Worm (Caenorhabditis elegans): ENCODE results near the gene E02C12.8.

Gene E02C12.8

ce11 chrV:9352947-9353346, 20.5 kb downstream of the E02C12.8 start, which contains the start of gene srx-46:
TSS of gene srx-46 (plus strand) at chrV:9353247.
- TF ChIP-seq let-607 (tag; optimal IDR thresholded peaks at IDR 0.05) (no peak), nhr-90 (tag; optimal IDR thresholded peaks at IDR 0.05) (no peak)

- TF ChIP-seq tlf-1 (GFP tag; optimal IDR thresholded peaks at IDR 0.05) (no peak), Y95B8A.8 (GFP tag; IDR thresholded peaks at IDR 0.05) (no peak), fkh-3 (tag; optimal IDR thresholded peaks at IDR 0.05) (no peak), sdz-38 (tag; optimal IDR thresholded peaks at IDR 0.05) (no peak), T07F8.4 (tag; optimal IDR thresholded peaks at IDR 0.05) (no peak), nhr-120 (GFP tag; IDR thresholded peaks at IDR 0.05) (no peak), F23B12.7 (tag; optimal IDR thresholded peaks at IDR 0.05; ENCODE audit: insufficient read depth) (no peak), ets-4 (GFP tag; optimal IDR thresholded peaks at IDR 0.05) (no peak), hlh-12 (tag; optimal IDR thresholded peaks at IDR 0.05) (no peak), ceh-100 (GFP tag; IDR thresholded peaks at IDR 0.05) (no peak), let-607 (tag; optimal IDR thresholded peaks at IDR 0.05) (no peak), pbrm-1 (GFP tag; IDR thresholded peaks at IDR 0.05) (no peak), sptf-2 (GFP tag; optimal IDR thresholded peaks at IDR 0.05) (no peak), pha-4 (tag; optimal IDR thresholded peaks at IDR 0.05) (no peak), tbp1 (GFP tag; optimal IDR thresholded peaks at IDR 0.05) (no peak)
These were observed 23.7 kb downstream of the E02C12.8 start, which contains the start of gene srx-47 for ce11 chrV:9349687-9350086. TSS of gene srx-47 (plus strand) at chrV:9349987.

ce11 chrV:9346804-9347203, 26.6 kb downstream of the E02C12.8 start, which contains the start of the genes K07B1.7 and try-5:
TSS of gene K07B1.7 (minus strand) at chrV:9346962.
TSS of gene try-5 (plus strand) at chrV:9347044.
- TF ChIP-seq atf-7 (tag; optimal IDR thresholded peaks at IDR 0.05) (no peak), nhr-179 (tag; optimal IDR thresholded peaks at IDR 0.05) (no peak), efl-1 (GFP tag; optimal IDR thresholded peaks at IDR 0.05) (peak; percentile 68), him-1 (tag; optimal IDR thresholded peaks at IDR 0.05) (peak; percentile 36), dpl-1 (GFP tag; optimal IDR thresholded peaks at IDR 0.05) (peak; percentile 26), attf-3 (GFP tag; conservative IDR thresholded peaks at IDR 0.05) (peak; percentile 93), lin-54 (GFP tag; optimal IDR thresholded peaks at IDR 0.05) (peak; percentile 87), lin-35 (GFP tag; optimal IDR thresholded peaks at IDR 0.05) (peak in 1 of 3 experiments; percentile 85), lsl-1 (GFP tag; optimal IDR thresholded peaks at IDR 0.05) (no peak)

- peak; percentile 4 for TF ChIP-seq akir-1 (GFP tag; optimal IDR thresholded peaks at IDR 0.05)
- TF ChIP-seq ceh-79 (tag; optimal IDR thresholded peaks at IDR 0.05) = peak; percentile 53
- peak; percentile 91 for TF ChIP-seq ztf-6 (GFP tag; IDR thresholded peaks at IDR 0.05)
- TF ChIP-seq mel-28 (tag; optimal IDR thresholded peaks at IDR 0.05; ENCODE audit: borderline replicate concordance) = peak; percentile 78
- peak; percentile 95 for TF ChIP-seq dox-1 (GFP tag; IDR thresholded peaks at IDR 0.05)
- TF ChIP-seq F57A8.1 (GFP tag; optimal IDR thresholded peaks at IDR 0.05) = no peak
- peak; percentile 73 for TF ChIP-seq hsf-1 (GFP tag; IDR thresholded peaks at IDR 0.05)
- peak; percentile 82 for TF ChIP-seq nhr-27 (tag; optimal IDR thresholded peaks at IDR 0.05)
- peak; percentile 95 for TF ChIP-seq C06A6.2 (GFP tag; conservative IDR thresholded peaks at IDR 0.05)
- TF ChIP-seq ets-4 (GFP tag; optimal IDR thresholded peaks at IDR 0.05) = peak; percentile 29
- peak; percentile 59 for TF ChIP-seq unc-62 (GFP tag; optimal IDR thresholded peaks at IDR 0.05)
- 0 out of 2 replicates have a peak, but pooled peaks have one; percentile 60 for TF ChIP-seq ztf-28 (GFP tag; IDR thresholded peaks at IDR 0.05)
- TF ChIP-seq ceh-100 (GFP tag; IDR thresholded peaks at IDR 0.05) = peak; percentile 66
- TF ChIP-seq madf-3 (GFP tag; IDR thresholded peaks at IDR 0.05) = peak; percentile 100
- no peak; the same call in 1 of the 2 replicates for TF ChIP-seq cebp-2 (GFP tag; IDR thresholded peaks at IDR 0.05)
- peak; percentile 62 for TF ChIP-seq F33H1.4 (GFP tag; IDR thresholded peaks at IDR 0.05)
- no peak for TF ChIP-seq hrde-1 (tag; optimal IDR thresholded peaks at IDR 0.05; ENCODE audit: borderline replicate concordance)
- no peak for TF ChIP-seq him-1 (tag; optimal IDR thresholded peaks at IDR 0.05)
- TF ChIP-seq lsl-1 (GFP tag; optimal IDR thresholded peaks at IDR 0.05) = peak; percentile 52
- TF ChIP-seq nhr-90 (tag; optimal IDR thresholded peaks at IDR 0.05) = peak; percentile 92
- peak; percentile 44 for TF ChIP-seq dpl-1 (GFP tag; optimal IDR thresholded peaks at IDR 0.05)
- peak; percentile 93 for TF ChIP-seq ztf-22 (GFP tag; optimal IDR thresholded peaks at IDR 0.05)
These were observed 29.5 kb downstream of the E02C12.8 start, which contains the start of gene tos-1 for ce11 chrV:9343629-9344624. TSS of gene tos-1 (minus strand) at chrV:9344203.

Data from whole organism, young adult.